Fruit fly (Drosophila melanogaster): ENCODE data around the gene CG46307.

DNA sequence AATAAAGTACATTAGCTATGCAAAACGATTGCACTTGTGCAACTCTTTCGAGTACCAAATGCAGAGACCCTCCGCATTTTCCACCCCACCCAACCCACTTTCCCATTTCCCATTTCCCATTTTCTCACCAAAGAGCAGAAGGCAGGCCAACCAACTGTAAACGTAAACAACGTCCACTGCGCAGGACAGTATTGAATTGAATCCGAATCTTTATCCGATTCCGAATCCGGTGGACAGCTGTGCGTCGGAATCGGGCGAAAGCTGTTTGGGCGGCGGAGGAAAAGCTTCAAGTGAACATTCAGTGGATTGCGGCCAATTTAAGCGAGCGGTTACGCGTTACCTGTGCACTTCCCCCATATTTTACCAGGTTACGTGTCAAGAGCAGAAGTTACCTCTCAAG lies 29.3 kb upstream of the CG46307 start, which contains the start of gene tadr:
- TF ChIP-seq brk (GFP tag; optimal IDR thresholded peaks at IDR 0.05) (no peak), pan (optimal IDR thresholded peaks at IDR 0.05) (no peak), Hr83 (GFP tag; optimal IDR thresholded peaks at IDR 0.05; ENCODE audit: poor library complexity, severe bottlenecking) (no peak), psq (GFP tag; optimal IDR thresholded peaks at IDR 0.05) (no peak), usp (GFP tag; optimal IDR thresholded peaks at IDR 0.05) (no peak), N (GFP tag; optimal IDR thresholded peaks at IDR 0.05) (no peak), fru (GFP tag; optimal IDR thresholded peaks at IDR 0.05) (no peak), sv (GFP tag; optimal IDR thresholded peaks at IDR 0.05) (no peak), Myc (optimal IDR thresholded peaks at IDR 0.05) (no peak), foxo (GFP tag; optimal IDR thresholded peaks at IDR 0.05) (no peak)
